Fruit fly (Drosophila melanogaster): ENCODE results near the gene CG5555.

- TF ChIP-seq rn (GFP tag; IDR thresholded peaks at IDR 0.05) (no peak), Ets98B (GFP tag; IDR thresholded peaks at IDR 0.05) (no peak), CG10348 (GFP tag; IDR thresholded peaks at IDR 0.05) (no peak), EcR (GFP tag; optimal IDR thresholded peaks at IDR 0.05) (no peak), gl (tag; optimal IDR thresholded peaks at IDR 0.05) (no peak), fd96Ca (GFP tag; IDR thresholded peaks at IDR 0.05) (no peak), Pif1A (GFP tag; optimal IDR thresholded peaks at IDR 0.05) (peak; percentile 17), CG14655 (GFP tag; optimal IDR thresholded peaks at IDR 0.05) (no peak), D1 (tag; optimal IDR thresholded peaks at IDR 0.05) (peak; percentile 44)
These were observed 27.5 kb downstream of the CG5555 start for dm6 chr3R:19152835-19153234.

All from whole organism, pupa.